Fruit fly (Drosophila melanogaster) whole organism, embryonic: ENCODE data around the gene AP-1-2beta.

Experiments used
- Abd-B ChIP-seq: fragments of 200-800 bp; sonication (Bioruptor generic); optimal IDR thresholded peaks from 2 replicates; lab custom pipeline; 2018; ENCODE audit warnings: missing biosample characterization, mild to moderate bottlenecking, missing genetic modification characterization, moderate library complexity
- CG16779 ChIP-seq: fragments of 200-800 bp; sonication (Bioruptor generic); IDR thresholded peaks from 2 replicates; pipeline ENCODE4 v1.3.6; 2022; ENCODE audit warnings: missing biosample characterization, missing genetic modification characterization
- CG17328 ChIP-seq: fragments of 200-800 bp; sonication (Bioruptor generic); IDR thresholded peaks from 2 replicates; pipeline ENCODE4 v1.3.6; 2022; ENCODE audit warnings: missing biosample characterization, missing genetic modification characterization
- CG4360 ChIP-seq: fragments of 200-800 bp; sonication (Bioruptor generic); IDR thresholded peaks from 2 replicates; pipeline ENCODE4 v1.3.6; 2022; ENCODE audit warnings: missing biosample characterization, missing genetic modification characterization
- CG7839 ChIP-seq: fragments of 200-800 bp; sonication (Bioruptor generic); optimal IDR thresholded peaks from 3 replicates; lab custom pipeline; 2018; ENCODE audit warnings: missing biosample characterization, mild to moderate bottlenecking, missing genetic modification characterization, moderate library complexity
- ERR ChIP-seq: fragments of 200-800 bp; sonication (Bioruptor generic); optimal IDR thresholded peaks from 2 replicates; lab custom pipeline; 2016; ENCODE audit warnings: missing biosample characterization, missing genetic modification characterization
- Poxn ChIP-seq: fragments of 200-800 bp; sonication (Bioruptor generic); IDR thresholded peaks from 2 replicates; pipeline ENCODE4 v1.3.6; 2022; ENCODE audit warnings: missing biosample characterization, missing genetic modification characterization
- crp ChIP-seq, 2 experiments: fragments of 200-800 bp; sonication (Bioruptor generic); optimal IDR thresholded peaks; 2 replicates in 1 of 2; 3 replicates in 1 of 2; lab custom pipeline; 2017; ENCODE audit warnings: missing biosample characterization in 2 of 2, missing genetic modification characterization in 2 of 2, mild to moderate bottlenecking in 1 of 2, moderate library complexity in 1 of 2
- ewg ChIP-seq: fragments of 200-800 bp; sonication (Bioruptor generic); optimal IDR thresholded peaks from 3 replicates; lab custom pipeline; 2017; ENCODE audit warnings: mild to moderate bottlenecking, missing biosample characterization, missing genetic modification reagents, missing genetic modification characterization
- fd96Cb ChIP-seq: fragments of 200-800 bp; sonication (Bioruptor generic); optimal IDR thresholded peaks from 2 replicates; lab custom pipeline; 2018; ENCODE audit warnings: missing biosample characterization, mild to moderate bottlenecking, missing genetic modification characterization, moderate library complexity
- hkb ChIP-seq, 2 experiments: fragments of 200-800 bp in 1 of 2; fragments of >200 bp in 1 of 2; sonication (Bioruptor generic) in 1 of 2; IDR thresholded peaks in 1 of 2; optimal IDR thresholded peaks in 1 of 2; 2 replicates each; pipeline versions ENCODE4 v1.3.6 to Lab custom; 2017 to 2022; ENCODE audit warnings: missing biosample characterization in 1 of 2, missing genetic modification characterization in 1 of 2
- rib ChIP-seq: fragments of 200-800 bp; sonication (Bioruptor generic); IDR thresholded peaks from 2 replicates; pipeline ENCODE4 v1.3.6; 2022; ENCODE audit warnings: missing biosample characterization, missing genetic modification characterization

- TF ChIP-seq Poxn (GFP tag; lab: Robert Waterston, UW) (no peak), crp (GFP tag; optimal IDR thresholded peaks at IDR 0.05; lab: Kevin White, UChicago) (no peak), fd96Cb (tag; lab: Kevin White, UChicago) (no peak), Abd-B (peak; percentile 61), hkb (optimal IDR thresholded peaks at IDR 0.05; lab: Kevin White, UChicago) (no peak), hkb (GFP tag; IDR thresholded peaks at IDR 0.05; lab: Robert Waterston, UW) (no peak), ERR (GFP tag; lab: Kevin White, UChicago) (no peak), rib (GFP tag; lab: Robert Waterston, UW) (no peak), CG16779 (GFP tag; lab: Robert Waterston, UW) (no peak), CG4360 (GFP tag; lab: Robert Waterston, UW) (no peak), CG17328 (GFP tag; lab: Robert Waterston, UW) (no peak), ewg (peak; percentile 26), CG7839 (tag; lab: Kevin White, UChicago) (no peak)
These were observed 26.7 kb upstream of the AP-1-2beta start, which contains the start of the genes CG14230 and CG14232 for dm6 chrX:19704083-19704482.
